Worm (Caenorhabditis elegans) whole organism, L4 larva: ENCODE measurements around the gene copg-1.

Experiments used
- D1046.2 ChIP-seq: fragments of 200-800 bp; sonication (Bioruptor generic); IDR thresholded peaks from 2 replicates; pipeline ENCODE4 v1.3.6; 2022; ENCODE audit warnings: missing genetic modification characterization, missing compliant biosample characterization
- F37D6.2 ChIP-seq: sonication (generic microtip); optimal IDR thresholded peaks from 2 replicates; lab custom pipeline; 2016; ENCODE audit warnings: mild to moderate bottlenecking, missing genetic modification characterization, missing compliant biosample characterization
- R02D3.7 ChIP-seq: fragments of 150-350 bp; sonication (generic microtip); optimal IDR thresholded peaks from 3 replicates; lab custom pipeline; 2014; ENCODE audit warnings: missing biosample characterization, missing genetic modification characterization
- aly-2 ChIP-seq: sonication (generic microtip); optimal IDR thresholded peaks from 2 replicates; lab custom pipeline; 2018; ENCODE audit warnings: missing biosample characterization, missing genetic modification characterization
- ces-1 ChIP-seq: fragments of 150-350 bp; sonication (generic microtip); optimal IDR thresholded peaks from 4 replicates; lab custom pipeline; 2014; ENCODE audit warnings: missing biosample characterization, missing genetic modification reagents, missing genetic modification characterization
- dve-1 ChIP-seq: sonication (generic microtip); optimal IDR thresholded peaks from 2 replicates; lab custom pipeline; 2017; ENCODE audit warnings: antibody characterized with exemption, mild to moderate bottlenecking, missing genetic modification characterization, missing compliant biosample characterization; ENCODE audit not compliant: insufficient read depth
- hif-1 ChIP-seq, 2 experiments: sonication (generic microtip); optimal IDR thresholded peaks; 2 replicates each; lab custom pipeline; 2016 to 2017; ENCODE audit warnings: missing compliant biosample characterization in 2 of 2, missing genetic modification characterization in 2 of 2, missing genetic modification reagents in 2 of 2, missing genotype in 2 of 2, mild to moderate bottlenecking in 1 of 2
- hlh-30 ChIP-seq: sonication (generic microtip); optimal IDR thresholded peaks from 2 replicates; lab custom pipeline; 2017; ENCODE audit warnings: antibody characterized with exemption, mild to moderate bottlenecking, missing genetic modification characterization, missing compliant biosample characterization; ENCODE audit not compliant: insufficient read depth
- lin-13 ChIP-seq: fragments of 150-350 bp; optimal IDR thresholded peaks from 2 replicates; lab custom pipeline; 2014; ENCODE audit warnings: missing biosample characterization, missing genetic modification reagents, missing genetic modification characterization
- php-3 ChIP-seq: fragments of 200-800 bp; sonication (Bioruptor generic); IDR thresholded peaks from 2 replicates; pipeline ENCODE4 v1.3.6; 2022; ENCODE audit warnings: missing genetic modification reagents, missing genetic modification characterization, missing compliant biosample characterization
- snpc-4 ChIP-seq: fragments of 150-350 bp; optimal IDR thresholded peaks from 2 replicates; lab custom pipeline; 2014; ENCODE audit warnings: missing biosample characterization, missing genetic modification characterization
- unc-130 ChIP-seq: sonication (generic microtip); optimal IDR thresholded peaks from 2 replicates; lab custom pipeline; 2016; ENCODE audit warnings: missing genetic modification reagents, missing genetic modification characterization, missing compliant biosample characterization
- unc-39 ChIP-seq: sonication (generic microtip); optimal IDR thresholded peaks from 2 replicates; lab custom pipeline; 2017; ENCODE audit warnings: missing biosample characterization, missing genetic modification characterization
- zip-11 ChIP-seq: fragments of 200-800 bp; sonication (Bioruptor generic); IDR thresholded peaks from 2 replicates; pipeline ENCODE4 v1.3.6; 2022; ENCODE audit warnings: missing genetic modification characterization, missing compliant biosample characterization

DNA sequence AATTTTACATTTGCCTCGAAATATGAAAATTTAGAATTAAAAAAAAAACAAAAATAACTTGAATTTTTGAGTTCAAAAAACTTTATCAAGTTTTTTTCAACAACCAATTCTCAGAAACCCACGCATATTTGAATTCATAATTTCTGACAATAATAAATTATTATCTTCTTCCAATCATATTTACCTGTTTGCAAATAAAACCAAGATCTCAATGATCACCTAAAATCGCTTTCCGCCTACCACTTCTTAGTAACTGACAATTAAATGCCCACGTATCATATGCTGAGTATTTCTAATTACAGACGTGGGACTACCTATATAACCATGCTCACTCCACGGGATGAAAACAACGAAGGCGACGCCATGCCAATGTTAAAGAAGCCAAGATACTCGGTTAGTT, 10.0 kb downstream of the copg-1 start, which contains the start of gene pps-1:
- TF ChIP-seq aly-2 = no peak
- no peak for TF ChIP-seq D1046.2
- no peak for TF ChIP-seq R02D3.7 (tag; lab: Kevin White, UChicago)
- TF ChIP-seq unc-39 (tag; lab: Kevin White, UChicago) = no peak
- TF ChIP-seq php-3 (GFP tag; lab: Robert Waterston, UW) = no peak
- TF ChIP-seq zip-11 (GFP tag; lab: Robert Waterston, UW) = no peak
- TF ChIP-seq snpc-4 (tag; lab: Kevin White, UChicago) = no peak
- no peak for TF ChIP-seq hlh-30
- no peak for TF ChIP-seq lin-13 (GFP tag; lab: Kevin White, UChicago)
- TF ChIP-seq unc-130 (GFP tag; lab: Kevin White, UChicago) = no peak
- no peak for TF ChIP-seq hif-1 (tag; optimal IDR thresholded peaks at IDR 0.05; lab: Kevin White, UChicago)
- no peak for TF ChIP-seq ces-1 (GFP tag; lab: Kevin White, UChicago)
- no peak for TF ChIP-seq dve-1 (tag; lab: Kevin White, UChicago)
- no peak for TF ChIP-seq F37D6.2 (tag; lab: Kevin White, UChicago)
